Worm (Caenorhabditis elegans): ENCODE data around the gene pch-2.

DNA sequence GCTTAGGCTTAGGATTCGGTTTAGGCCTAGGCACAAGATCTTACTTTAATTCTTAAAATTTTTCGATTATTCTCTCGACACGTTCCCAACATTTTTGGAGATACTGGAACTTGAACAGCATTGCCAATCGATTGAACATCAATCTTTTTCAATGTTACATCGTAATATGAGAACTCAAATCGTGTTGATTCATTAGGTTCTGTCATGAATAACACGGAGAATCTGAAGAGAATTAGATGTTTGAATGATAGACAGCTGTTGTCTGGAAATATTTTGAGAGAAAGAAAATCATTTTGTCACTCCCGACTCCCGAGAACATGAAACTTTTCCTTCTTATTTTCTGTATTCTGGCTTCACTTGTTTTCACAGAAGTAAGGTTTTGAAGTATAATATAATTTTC lies 11.1 kb downstream of the pch-2 start, which contains the start of gene T05C12.15:
- TF ChIP-seq hnd-1 (tag; optimal IDR thresholded peaks at IDR 0.05), result no peak
- TF ChIP-seq ama-1 (optimal IDR thresholded peaks at IDR 0.05), result no peak
